Fruit fly (Drosophila melanogaster) whole organism, embryonic: Measurements from ENCODE around the gene CG6330.

Source experiments
- Ada2b ChIP-seq: fragments of 200-800 bp; sonication (Bioruptor generic); IDR thresholded peaks from 2 replicates; pipeline ENCODE4 v1.3.6; 2022; ENCODE audit warnings: missing biosample characterization, missing genetic modification characterization
- BEAF-32 ChIP-seq: fragments of 200-800 bp; sonication (Bioruptor generic); optimal IDR thresholded peaks from 3 replicates; lab custom pipeline; 2017; ENCODE audit warnings: missing biosample characterization, missing genetic modification characterization, mild to moderate bottlenecking, moderate library complexity, missing genetic modification reagents
- Bdp1 ChIP-seq: fragments of 200-800 bp; sonication (Bioruptor generic); optimal IDR thresholded peaks from 3 replicates; lab custom pipeline; 2016; ENCODE audit warnings: missing biosample characterization, missing genetic modification characterization
- Blimp-1 ChIP-seq: fragments of 200-800 bp; sonication (Bioruptor generic); optimal IDR thresholded peaks from 3 replicates; lab custom pipeline; 2018; ENCODE audit warnings: missing biosample characterization, missing genetic modification characterization, mild to moderate bottlenecking, moderate library complexity, missing genetic modification reagents
- CG10267 ChIP-seq: fragments of 200-800 bp; sonication (Bioruptor generic); optimal IDR thresholded peaks from 2 replicates; lab custom pipeline; 2018; ENCODE audit warnings: missing biosample characterization, mild to moderate bottlenecking, missing genetic modification characterization, moderate library complexity
- CG10979 ChIP-seq: fragments of 200-800 bp; sonication (Bioruptor generic); optimal IDR thresholded peaks from 2 replicates; lab custom pipeline; 2018; ENCODE audit warnings: missing biosample characterization, mild to moderate bottlenecking, missing genetic modification characterization, moderate library complexity
- CG11696 ChIP-seq: fragments of 200-800 bp; sonication (Bioruptor generic); IDR thresholded peaks from 2 replicates; pipeline ENCODE4 v1.3.6; 2022; ENCODE audit warnings: missing biosample characterization, missing genetic modification characterization
- CG12155 ChIP-seq: fragments of 200-800 bp; sonication (Bioruptor generic); optimal IDR thresholded peaks from 3 replicates; lab custom pipeline; 2016; ENCODE audit warnings: missing biosample characterization, missing genetic modification characterization
- CG12391 ChIP-seq: fragments of 200-800 bp; sonication (Bioruptor generic); optimal IDR thresholded peaks from 3 replicates; lab custom pipeline; 2018; ENCODE audit warnings: missing biosample characterization, mild to moderate bottlenecking, missing genetic modification characterization, moderate library complexity
- CG13424 ChIP-seq: fragments of 200-800 bp; sonication (Bioruptor generic); optimal IDR thresholded peaks from 2 replicates; lab custom pipeline; 2019; ENCODE audit warnings: missing biosample characterization, mild to moderate bottlenecking, missing genetic modification characterization, moderate library complexity
- CG16779 ChIP-seq: fragments of 200-800 bp; sonication (Bioruptor generic); IDR thresholded peaks from 2 replicates; pipeline ENCODE4 v1.3.6; 2022; ENCODE audit warnings: missing biosample characterization, missing genetic modification characterization
- CG18262 ChIP-seq: fragments of 200-800 bp; optimal IDR thresholded peaks from 3 replicates; lab custom pipeline; 2019; ENCODE audit warnings: missing biosample characterization, mild to moderate bottlenecking, missing genetic modification characterization, moderate library complexity
- CG2116 ChIP-seq: fragments of 200-800 bp; sonication (Bioruptor generic); optimal IDR thresholded peaks from 3 replicates; lab custom pipeline; 2018; ENCODE audit warnings: missing biosample characterization, mild to moderate bottlenecking, missing genetic modification characterization
- CG2199 ChIP-seq: fragments of 200-800 bp; sonication (Bioruptor generic); IDR thresholded peaks from 3 replicates; pipeline ENCODE4 v1.3.6; 2022; ENCODE audit warnings: missing biosample characterization, missing genetic modification characterization
- CG2202 ChIP-seq: fragments of 200-800 bp; sonication (Bioruptor generic); optimal IDR thresholded peaks from 2 replicates; lab custom pipeline; 2018; ENCODE audit warnings: missing biosample characterization, mild to moderate bottlenecking, missing genetic modification characterization
- CG30403 ChIP-seq: fragments of 200-800 bp; sonication (Bioruptor generic); optimal IDR thresholded peaks from 3 replicates; lab custom pipeline; 2016; ENCODE audit warnings: missing biosample characterization, missing genetic modification characterization
- CG33557 ChIP-seq: fragments of 200-800 bp; sonication (Bioruptor generic); optimal IDR thresholded peaks from 2 replicates; lab custom pipeline; 2019; ENCODE audit warnings: missing biosample characterization, mild to moderate bottlenecking, missing genetic modification characterization, moderate library complexity
- CG4730 ChIP-seq: fragments of 200-800 bp; sonication (Bioruptor generic); IDR thresholded peaks from 2 replicates; pipeline ENCODE4 v1.3.6; 2022; ENCODE audit warnings: missing biosample characterization, missing genetic modification characterization
- CG6175 ChIP-seq: fragments of 200-800 bp; sonication (Bioruptor generic); IDR thresholded peaks from 3 replicates; pipeline ENCODE4 v1.3.6; 2022; ENCODE audit warnings: missing biosample characterization, missing genetic modification characterization
- CG7357 ChIP-seq: fragments of 200-800 bp; sonication (Bioruptor generic); IDR thresholded peaks from 3 replicates; pipeline ENCODE4 v1.3.6; 2022; ENCODE audit warnings: missing biosample characterization, missing genetic modification characterization
- CG8924 ChIP-seq: fragments of 200-800 bp; optimal IDR thresholded peaks from 3 replicates; lab custom pipeline; 2019; ENCODE audit warnings: missing biosample characterization, mild to moderate bottlenecking, missing genetic modification characterization, moderate library complexity
- CG8944 ChIP-seq: fragments of 200-800 bp; sonication (Bioruptor generic); optimal IDR thresholded peaks from 3 replicates; lab custom pipeline; 2016; ENCODE audit warnings: missing biosample characterization, missing genetic modification characterization
- D19A ChIP-seq: fragments of 200-800 bp; optimal IDR thresholded peaks from 3 replicates; lab custom pipeline; 2019; ENCODE audit warnings: missing biosample characterization, mild to moderate bottlenecking, missing genetic modification characterization, moderate library complexity
- Dp ChIP-seq: fragments of 200-800 bp; sonication (Bioruptor generic); optimal IDR thresholded peaks from 2 replicates; lab custom pipeline; 2018; ENCODE audit warnings: missing biosample characterization, mild to moderate bottlenecking, missing genetic modification characterization, moderate library complexity
- ERR ChIP-seq: fragments of 200-800 bp; sonication (Bioruptor generic); optimal IDR thresholded peaks from 2 replicates; lab custom pipeline; 2016; ENCODE audit warnings: missing biosample characterization, missing genetic modification characterization
- Ets97D ChIP-seq: fragments of 200-800 bp; sonication (Bioruptor generic); optimal IDR thresholded peaks from 3 replicates; lab custom pipeline; 2016; ENCODE audit warnings: missing biosample characterization, missing genetic modification characterization
- HLH3B ChIP-seq: fragments of 200-800 bp; sonication (Bioruptor generic); IDR thresholded peaks from 2 replicates; pipeline ENCODE4 v1.3.6; 2022; ENCODE audit warnings: missing biosample characterization, missing genetic modification characterization
- HLH4C ChIP-seq: fragments of 200-800 bp; sonication (Bioruptor generic); IDR thresholded peaks from 3 replicates; pipeline ENCODE4 v1.3.6; 2022; ENCODE audit warnings: missing biosample characterization, missing genetic modification characterization; ENCODE audit not compliant: partially characterized antibody
- Hand ChIP-seq: fragments of 200-800 bp; sonication (Bioruptor generic); optimal IDR thresholded peaks from 2 replicates; lab custom pipeline; 2017; ENCODE audit warnings: mild to moderate bottlenecking, missing biosample characterization, missing genetic modification reagents, missing genetic modification characterization
- MBD-R2 ChIP-seq: fragments of 200-800 bp; sonication (Bioruptor generic); IDR thresholded peaks from 2 replicates; pipeline ENCODE4 v1.3.6; 2022; ENCODE audit warnings: missing biosample characterization, missing genetic modification characterization
- Med ChIP-seq: fragments of 200-800 bp; sonication (Bioruptor generic); peaks from one replicate; lab custom pipeline; 2016; ENCODE audit warnings: missing biosample characterization, missing genetic modification characterization, mild to moderate bottlenecking, inconsistent platforms, moderate library complexity
- Opbp ChIP-seq: fragments of 200-800 bp; sonication (Bioruptor generic); IDR thresholded peaks from 3 replicates; pipeline ENCODE4 v1.3.6; 2022; ENCODE audit warnings: missing biosample characterization, missing genetic modification characterization; ENCODE audit not compliant: partially characterized antibody
- PHDP ChIP-seq: fragments of 200-800 bp; sonication (Bioruptor generic); optimal IDR thresholded peaks from 3 replicates; lab custom pipeline; 2018; ENCODE audit warnings: missing biosample characterization, mild to moderate bottlenecking, missing genetic modification characterization, moderate library complexity
- Sry-δ ChIP-seq: fragments of 200-800 bp; sonication (Bioruptor generic); optimal IDR thresholded peaks from 2 replicates; lab custom pipeline; 2016; ENCODE audit warnings: missing biosample characterization, missing genetic modification characterization
- ab ChIP-seq: fragments of 200-800 bp; sonication (Bioruptor generic); optimal IDR thresholded peaks from 2 replicates; lab custom pipeline; 2016; ENCODE audit warnings: missing biosample characterization, missing genetic modification characterization
- bab2 ChIP-seq: fragments of 200-800 bp; sonication (Bioruptor generic); optimal IDR thresholded peaks from 2 replicates; lab custom pipeline; 2016; ENCODE audit warnings: missing biosample characterization, missing genetic modification characterization
- chn ChIP-seq: fragments of 200-800 bp; sonication (Bioruptor generic); optimal IDR thresholded peaks from 2 replicates; lab custom pipeline; 2016; ENCODE audit warnings: missing biosample characterization, missing genetic modification characterization
- dm ChIP-seq: fragments of 200-800 bp; sonication (Bioruptor generic); optimal IDR thresholded peaks from 3 replicates; lab custom pipeline; 2016; ENCODE audit warnings: missing biosample characterization, missing genetic modification characterization
- esg ChIP-seq: fragments of 200-800 bp; sonication (Bioruptor generic); conservative IDR thresholded peaks from 2 replicates; pipeline ENCODE4 v1.3.6; 2022; ENCODE audit warnings: missing biosample characterization, missing genetic modification characterization
- eyg ChIP-seq: fragments of 200-800 bp; sonication (Bioruptor generic); optimal IDR thresholded peaks from 3 replicates; lab custom pipeline; 2016; ENCODE audit warnings: missing biosample characterization, missing genetic modification characterization
- ftz-f1 ChIP-seq: fragments of 200-800 bp; sonication (Bioruptor generic); optimal IDR thresholded peaks from 2 replicates; lab custom pipeline; 2016; ENCODE audit warnings: missing biosample characterization, missing genetic modification characterization
- gfzf ChIP-seq: fragments of 200-800 bp; sonication (Bioruptor generic); optimal IDR thresholded peaks from 2 replicates; lab custom pipeline; 2016; ENCODE audit warnings: missing biosample characterization, mild to moderate bottlenecking, missing genetic modification characterization, moderate library complexity
- jigr1 ChIP-seq: fragments of 200-800 bp; sonication (Bioruptor generic); IDR thresholded peaks from 3 replicates; pipeline ENCODE4 v1.3.6; 2022; ENCODE audit warnings: missing biosample characterization, missing genetic modification characterization
- luna ChIP-seq: fragments of 200-800 bp; sonication (Bioruptor generic); optimal IDR thresholded peaks from 2 replicates; lab custom pipeline; 2016; ENCODE audit warnings: missing biosample characterization, missing genetic modification characterization
- nmo ChIP-seq: fragments of 200-800 bp; sonication (Bioruptor generic); optimal IDR thresholded peaks from 2 replicates; lab custom pipeline; 2018; ENCODE audit warnings: missing biosample characterization, mild to moderate bottlenecking, missing genetic modification characterization, moderate library complexity
- otp ChIP-seq: fragments of 200-800 bp; sonication (Bioruptor generic); IDR thresholded peaks from 3 replicates; pipeline ENCODE4, ENCODE4 v1.3.6; 2022; ENCODE audit warnings: missing biosample characterization, missing genetic modification characterization
- pzg ChIP-seq: fragments of 200-800 bp; sonication (Bioruptor generic); optimal IDR thresholded peaks from 3 replicates; lab custom pipeline; 2018; ENCODE audit warnings: missing biosample characterization, mild to moderate bottlenecking, missing genetic modification characterization, moderate library complexity
- rib ChIP-seq: fragments of 200-800 bp; sonication (Bioruptor generic); IDR thresholded peaks from 2 replicates; pipeline ENCODE4 v1.3.6; 2022; ENCODE audit warnings: missing biosample characterization, missing genetic modification characterization
- row ChIP-seq: fragments of 200-800 bp; sonication (Bioruptor generic); IDR thresholded peaks from 3 replicates; pipeline ENCODE4 v1.3.6; 2022; ENCODE audit warnings: missing biosample characterization, missing genetic modification characterization
- tap ChIP-seq: fragments of 200-800 bp; optimal IDR thresholded peaks from 3 replicates; lab custom pipeline; 2019; ENCODE audit warnings: missing biosample characterization, mild to moderate bottlenecking, missing genetic modification characterization, moderate library complexity
- ttk ChIP-seq: fragments of 200-800 bp; sonication (Bioruptor generic); IDR thresholded peaks from 2 replicates; pipeline ENCODE4 v2.1.2; 2022; ENCODE audit warnings: missing biosample characterization, missing genetic modification characterization
- vvl ChIP-seq: fragments of 200-800 bp; sonication (Bioruptor generic); IDR thresholded peaks from 2 replicates; pipeline ENCODE4 v1.3.6; 2022; ENCODE audit warnings: missing biosample characterization, missing genetic modification characterization

The CG6330 gene

DNA sequence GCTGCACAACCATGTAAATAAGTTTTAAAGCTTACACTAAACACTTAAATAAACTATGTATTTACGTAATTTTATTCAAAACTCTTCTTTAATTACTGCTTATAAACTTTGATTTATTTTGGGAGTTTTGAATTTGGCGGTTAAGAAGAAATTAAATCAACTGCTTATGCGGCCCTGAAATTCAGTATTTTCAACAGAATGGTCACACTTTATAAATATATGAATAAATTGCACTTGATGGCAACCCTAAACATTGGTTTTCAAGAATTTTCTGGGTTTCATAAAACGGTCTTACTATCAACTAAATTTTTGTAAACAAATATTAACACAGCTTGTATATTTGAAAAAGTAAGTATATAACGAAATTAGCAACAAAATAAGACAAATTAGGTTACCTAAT lies 13.1 kb downstream of the CG6330 start, which contains the start of gene CG14252 (continued):
- peak; percentile 77 for TF ChIP-seq Med (GFP tag; lab: Kevin White, UChicago)
- TF ChIP-seq CG30403 = peak; percentile 6
- no peak for TF ChIP-seq ERR (GFP tag; lab: Kevin White, UChicago)
- peak; percentile 97 for TF ChIP-seq gfzf (GFP tag; lab: Kevin White, UChicago)
- no peak for TF ChIP-seq bab2
- TF ChIP-seq ttk (GFP tag; lab: Robert Waterston, UW) = no peak
- TF ChIP-seq CG11696 (GFP tag; lab: Robert Waterston, UW) = no peak
- no peak for TF ChIP-seq eyg (GFP tag; lab: Kevin White, UChicago)
- TF ChIP-seq PHDP (tag; lab: Kevin White, UChicago) = peak; percentile 7
- TF ChIP-seq Opbp = peak; percentile 52; the same call in 1 of the 3 replicates
- peak; percentile 48 for TF ChIP-seq CG2116 (GFP tag; lab: Kevin White, UChicago)
- TF ChIP-seq CG13424 = peak; percentile 1
- TF ChIP-seq esg = no peak
- peak; percentile 37; the same call in 1 of the 3 replicates for TF ChIP-seq row
- peak; percentile 41 for TF ChIP-seq CG12391 (tag; lab: Kevin White, UChicago)
- no peak for TF ChIP-seq chn (GFP tag; lab: Kevin White, UChicago)
- peak; percentile 40 for TF ChIP-seq BEAF-32
- TF ChIP-seq tap (tag; lab: Kevin White, UChicago) = peak; percentile 1
- peak; percentile 4 for TF ChIP-seq ftz-f1 (GFP tag; lab: Kevin White, UChicago)
- TF ChIP-seq Hand (GFP tag; lab: Kevin White, UChicago) = no peak
- no peak for TF ChIP-seq CG2202 (tag; lab: Kevin White, UChicago)
- no peak for TF ChIP-seq CG10979 (tag; lab: Kevin White, UChicago)
- no peak for TF ChIP-seq HLH4C (GFP tag; lab: Robert Waterston, UW)
- peak; percentile 96 for TF ChIP-seq Dp (GFP tag; lab: Kevin White, UChicago)
- TF ChIP-seq CG8924 (tag; lab: Kevin White, UChicago) = peak; percentile 17
- peak; percentile 21 for TF ChIP-seq CG18262 (tag; lab: Kevin White, UChicago)
- TF ChIP-seq CG33557 (GFP tag; lab: Kevin White, UChicago) = no peak
- TF ChIP-seq nmo (GFP tag; lab: Kevin White, UChicago) = peak; percentile 63
- TF ChIP-seq CG6175 (GFP tag; lab: Robert Waterston, UW) = no peak
- peak; percentile 74 for TF ChIP-seq Ets97D
- TF ChIP-seq Bdp1 (GFP tag; lab: Kevin White, UChicago) = peak; percentile 36
- no peak for TF ChIP-seq rib
- TF ChIP-seq CG10267 (tag; lab: Kevin White, UChicago) = peak; percentile 57
- no peak for TF ChIP-seq luna (GFP tag; lab: Kevin White, UChicago)
- TF ChIP-seq Ada2b (GFP tag; lab: Robert Waterston, UW) = no peak
- no peak for TF ChIP-seq CG7357 (GFP tag; lab: Robert Waterston, UW)
- peak; percentile 7 for TF ChIP-seq Blimp-1
- no peak for TF ChIP-seq dm (GFP tag; lab: Kevin White, UChicago)
- no peak for TF ChIP-seq CG2199 (GFP tag; lab: Robert Waterston, UW)
- no peak for TF ChIP-seq CG8944 (GFP tag; lab: Kevin White, UChicago)
- no peak for TF ChIP-seq otp (GFP tag; lab: Robert Waterston, UW)
- TF ChIP-seq D19A = no peak
- no peak for TF ChIP-seq CG12155 (GFP tag; lab: Kevin White, UChicago)
- no peak for TF ChIP-seq CG16779 (GFP tag; lab: Robert Waterston, UW)
- TF ChIP-seq pzg (GFP tag; lab: Kevin White, UChicago) = peak; percentile 97
- no peak for TF ChIP-seq jigr1 (GFP tag; lab: Robert Waterston, UW)
- TF ChIP-seq HLH3B (GFP tag; lab: Robert Waterston, UW) = no peak
- no peak for TF ChIP-seq ab (GFP tag; lab: Kevin White, UChicago)
- TF ChIP-seq vvl (GFP tag; lab: Robert Waterston, UW) = peak; percentile 89
- TF ChIP-seq Sry-δ (GFP tag; lab: Kevin White, UChicago) = peak; percentile 39
- TF ChIP-seq MBD-R2 (GFP tag; lab: Robert Waterston, UW) = peak; percentile 77
- no peak for TF ChIP-seq CG4730 (GFP tag; lab: Robert Waterston, UW)
